Worm (Caenorhabditis elegans) whole organism, early embryonic: ENCODE results near the gene flp-10.
A peak's percentile ranks its signal among the peaks of the same experiment; 100 is the strongest.

ENCODE experiments used
- B0310.2 ChIP-seq: sonication (generic microtip); optimal IDR thresholded peaks from 2 replicates; lab custom pipeline; 2016; ENCODE audit warnings: mild to moderate bottlenecking, missing genetic modification characterization, missing compliant biosample characterization
- F13C5.2 ChIP-seq: sonication (generic microtip); optimal IDR thresholded peaks from 2 replicates; lab custom pipeline; 2017; ENCODE audit warnings: mild to moderate bottlenecking, missing genetic modification characterization, inconsistent platforms, missing compliant biosample characterization
- aly-1 ChIP-seq: sonication (generic microtip); optimal IDR thresholded peaks from 2 replicates; lab custom pipeline; 2016; ENCODE audit warnings: missing genetic modification characterization, missing compliant biosample characterization
- ama-1 ChIP-seq: fragments of 150-350 bp; optimal IDR thresholded peaks from 2 replicates; lab custom pipeline; 2014
- ceh-13 ChIP-seq: fragments of 200-800 bp; sonication (Bioruptor generic); optimal IDR thresholded peaks from 2 replicates; lab custom pipeline; 2018; ENCODE audit warnings: mild to moderate bottlenecking, missing genetic modification characterization, missing compliant biosample characterization
- ceh-36 ChIP-seq: sonication (generic microtip); optimal IDR thresholded peaks from 2 replicates; lab custom pipeline; 2016; ENCODE audit warnings: missing genetic modification characterization, inconsistent platforms, missing compliant biosample characterization
- ets-7 ChIP-seq: sonication (generic microtip); optimal IDR thresholded peaks from 2 replicates; lab custom pipeline; 2016; ENCODE audit warnings: missing genotype, missing genetic modification characterization, missing compliant biosample characterization
- flt-1 ChIP-seq: fragments of 200-800 bp; sonication (Bioruptor generic); IDR thresholded peaks from 2 replicates; pipeline ENCODE4 v1.3.6; 2022; ENCODE audit warnings: missing genetic modification characterization, missing compliant biosample characterization
- hmbx-1 ChIP-seq: sonication (generic microtip); optimal IDR thresholded peaks from 2 replicates; lab custom pipeline; 2016; ENCODE audit warnings: mild to moderate bottlenecking, missing genetic modification characterization, missing compliant biosample characterization
- hmg-4 ChIP-seq: fragments of 200-800 bp; sonication (Bioruptor generic); optimal IDR thresholded peaks from 2 replicates; lab custom pipeline; 2018; ENCODE audit warnings: mild to moderate bottlenecking, missing genetic modification characterization, missing compliant biosample characterization
- hnd-1 ChIP-seq: sonication (generic microtip); optimal IDR thresholded peaks from 2 replicates; lab custom pipeline; 2016; ENCODE audit warnings: missing genetic modification characterization, missing compliant biosample characterization
- pes-1 ChIP-seq: fragments of 200-800 bp; sonication (Bioruptor generic); IDR thresholded peaks from 2 replicates; pipeline ENCODE4 v1.3.6; 2022; ENCODE audit warnings: missing genetic modification reagents, missing genetic modification characterization, missing compliant biosample characterization
- scrt-1 ChIP-seq: fragments of 200-800 bp; sonication (Bioruptor generic); IDR thresholded peaks from 2 replicates; pipeline ENCODE4 v1.3.6; 2022; ENCODE audit warnings: missing genetic modification characterization, missing compliant biosample characterization
- sea-1 ChIP-seq: fragments of 200-800 bp; sonication (Bioruptor generic); conservative IDR thresholded peaks from 2 replicates; pipeline ENCODE4 v1.3.6; 2022; ENCODE audit warnings: missing genetic modification characterization, missing compliant biosample characterization
- tbx-11 ChIP-seq: fragments of 200-800 bp; sonication (Bioruptor generic); IDR thresholded peaks from 2 replicates; pipeline ENCODE4 v1.3.6; 2022; ENCODE audit warnings: missing genetic modification characterization, missing compliant biosample characterization
- tbx-37 ChIP-seq: fragments of 200-800 bp; sonication (Bioruptor generic); conservative IDR thresholded peaks from 2 replicates; pipeline ENCODE4 v1.3.6; 2022; ENCODE audit warnings: missing genetic modification reagents, missing genetic modification characterization, missing compliant biosample characterization
- tra-4 ChIP-seq: sonication (generic microtip); optimal IDR thresholded peaks from 2 replicates; lab custom pipeline; 2017; ENCODE audit warnings: missing genetic modification characterization, missing compliant biosample characterization

The flp-10 gene

ce11 chrIV:7868607-7869006 lies at the start of gene flp-10:
flp-10 (plus strand) TSS chrIV:7868907.
- TF ChIP-seq scrt-1 (GFP tag; lab: Robert Waterston, UW) (no peak), tbx-37 (GFP tag; lab: Robert Waterston, UW) (no peak), B0310.2 (no peak), flt-1 (no peak)

- TF ChIP-seq B0310.2: no peak
- TF ChIP-seq hmbx-1 (tag; lab: Kevin White, UChicago): no peak
These were observed 46.2 kb upstream of the flp-10 start, which contains the start of gene T14A8.2 for ce11 chrIV:7822524-7822923. T14A8.2 (minus strand) TSS chrIV:7822624.

ce11 chrIV:7824649-7825048 lies 44.1 kb upstream of the flp-10 start:
- no peak for TF ChIP-seq hmbx-1 (tag; lab: Kevin White, UChicago)
- no peak for TF ChIP-seq flt-1
- TF ChIP-seq tbx-37 (GFP tag; lab: Robert Waterston, UW): no peak
- TF ChIP-seq scrt-1 (GFP tag; lab: Robert Waterston, UW): no peak
- TF ChIP-seq aly-1: no peak
- no peak for TF ChIP-seq ceh-13
- TF ChIP-seq ets-7 (tag; lab: Kevin White, UChicago): no peak
- no peak for TF ChIP-seq sea-1 (GFP tag; lab: Robert Waterston, UW)
- no peak for TF ChIP-seq ama-1
- no peak for TF ChIP-seq pes-1 (GFP tag; lab: Robert Waterston, UW)
- no peak for TF ChIP-seq hmg-4 (GFP tag; lab: Kevin White, UChicago)
- TF ChIP-seq tra-4 (tag; lab: Kevin White, UChicago): no peak
- TF ChIP-seq F13C5.2 (tag; lab: Kevin White, UChicago): no peak
- no peak for TF ChIP-seq ceh-36 (tag; lab: Kevin White, UChicago)
- no peak for TF ChIP-seq tbx-11
- TF ChIP-seq hnd-1 (tag; lab: Kevin White, UChicago): no peak
- no peak for TF ChIP-seq B0310.2

- TF ChIP-seq pes-1 (GFP tag; lab: Robert Waterston, UW): no peak
- no peak for TF ChIP-seq F13C5.2 (tag; lab: Kevin White, UChicago)
- TF ChIP-seq flt-1: no peak
- no peak for TF ChIP-seq tra-4 (tag; lab: Kevin White, UChicago)
- TF ChIP-seq ceh-13: no peak
- no peak for TF ChIP-seq ets-7 (tag; lab: Kevin White, UChicago)
- no peak for TF ChIP-seq sea-1 (GFP tag; lab: Robert Waterston, UW)
- no peak for TF ChIP-seq B0310.2
- no peak for TF ChIP-seq hmbx-1 (tag; lab: Kevin White, UChicago)
- TF ChIP-seq ceh-36 (tag; lab: Kevin White, UChicago): no peak
- TF ChIP-seq ama-1: no peak
- TF ChIP-seq tbx-11: no peak
- no peak for TF ChIP-seq scrt-1 (GFP tag; lab: Robert Waterston, UW)
- TF ChIP-seq hmg-4 (GFP tag; lab: Kevin White, UChicago): no peak
- TF ChIP-seq hnd-1 (tag; lab: Kevin White, UChicago): no peak
- no peak for TF ChIP-seq tbx-37 (GFP tag; lab: Robert Waterston, UW)
These were observed 39.3 kb upstream of the flp-10 start, which contains the start of gene C06A6.4 for ce11 chrIV:7829275-7829938. C06A6.4 (minus strand) TSS chrIV:7829298.

- TF ChIP-seq flt-1 (no peak), pes-1 (GFP tag; lab: Robert Waterston, UW) (no peak), hmg-4 (GFP tag; lab: Kevin White, UChicago) (no peak), hnd-1 (tag; lab: Kevin White, UChicago) (no peak), ceh-13 (no peak), scrt-1 (GFP tag; lab: Robert Waterston, UW) (no peak), F13C5.2 (tag; lab: Kevin White, UChicago) (no peak), tbx-37 (GFP tag; lab: Robert Waterston, UW) (no peak), ceh-36 (tag; lab: Kevin White, UChicago) (no peak)
These were observed 38.6 kb upstream of the flp-10 start, which contains the start of gene mvb-12 for ce11 chrIV:7830151-7830550. mvb-12 (plus strand) TSS chrIV:7830525.

ce11 chrIV:7834625-7835228 lies 34.0 kb upstream of the flp-10 start, which contains the start of gene erp-44.2:
erp-44.2 (minus strand) TSS chrIV:7834675.
- TF ChIP-seq ceh-36 (tag; lab: Kevin White, UChicago) (no peak), hmg-4 (GFP tag; lab: Kevin White, UChicago) (no peak), tbx-11 (no peak), ets-7 (tag; lab: Kevin White, UChicago) (no peak), sea-1 (GFP tag; lab: Robert Waterston, UW) (no peak), aly-1 (no peak), pes-1 (GFP tag; lab: Robert Waterston, UW) (no peak), ceh-13 (no peak), F13C5.2 (tag; lab: Kevin White, UChicago) (no peak), hmbx-1 (tag; lab: Kevin White, UChicago) (no peak), B0310.2 (no peak), hnd-1 (tag; lab: Kevin White, UChicago) (no peak), ama-1 (no peak), scrt-1 (GFP tag; lab: Robert Waterston, UW) (no peak), tra-4 (tag; lab: Kevin White, UChicago) (no peak), flt-1 (no peak), tbx-37 (GFP tag; lab: Robert Waterston, UW) (no peak)

- peak; percentile 51 for TF ChIP-seq hmg-4 (GFP tag; lab: Kevin White, UChicago)
- no peak for TF ChIP-seq flt-1
These were observed 32.7 kb upstream of the flp-10 start for ce11 chrIV:7836030-7836429.
